Fruit fly (Drosophila melanogaster) whole organism, embryonic: ENCODE results near the gene RtcB.
A peak's percentile ranks its signal among the peaks of the same experiment; 100 is the strongest.

ENCODE experiments used
- CG10147 ChIP-seq: fragments of 200-800 bp; sonication (Bioruptor generic); optimal IDR thresholded peaks from 2 replicates; lab custom pipeline; 2019; ENCODE audit warnings: missing biosample characterization, mild to moderate bottlenecking, missing genetic modification characterization, moderate library complexity
- CG11456 ChIP-seq: fragments of 200-800 bp; sonication (Bioruptor generic); IDR thresholded peaks from 3 replicates; pipeline ENCODE4 v1.3.6; 2022; ENCODE audit warnings: missing biosample characterization, missing genetic modification characterization
- CG12744 ChIP-seq: fragments of 200-800 bp; sonication (Bioruptor generic); optimal IDR thresholded peaks from 2 replicates; lab custom pipeline; 2016; ENCODE audit warnings: missing biosample characterization, missing genetic modification characterization
- CG15073 ChIP-seq: fragments of 200-800 bp; sonication (Bioruptor generic); optimal IDR thresholded peaks from 2 replicates; lab custom pipeline; 2016; ENCODE audit warnings: missing biosample characterization, missing genetic modification characterization
- CG17186 ChIP-seq: fragments of 200-800 bp; sonication (Bioruptor generic); optimal IDR thresholded peaks from 3 replicates; lab custom pipeline; 2017; ENCODE audit warnings: missing biosample characterization, missing genetic modification reagents, missing genetic modification characterization
- CG17361 ChIP-seq: fragments of 200-800 bp; sonication (Bioruptor generic); IDR thresholded peaks from 3 replicates; pipeline ENCODE4 v1.3.6; 2022; ENCODE audit warnings: missing biosample characterization, missing genetic modification characterization
- CG17802 ChIP-seq: fragments of 200-800 bp; sonication (Bioruptor generic); optimal IDR thresholded peaks from 2 replicates; lab custom pipeline; 2018; ENCODE audit warnings: missing biosample characterization, mild to moderate bottlenecking, missing genetic modification characterization, moderate library complexity
- CG18599 ChIP-seq: fragments of 200-800 bp; sonication (Bioruptor generic); optimal IDR thresholded peaks from 3 replicates; lab custom pipeline; 2017; ENCODE audit warnings: missing biosample characterization, missing genetic modification characterization, mild to moderate bottlenecking, moderate library complexity, missing genetic modification reagents
- CG2678 ChIP-seq: fragments of 200-800 bp; sonication (Bioruptor generic); optimal IDR thresholded peaks from 3 replicates; lab custom pipeline; 2019; ENCODE audit warnings: missing biosample characterization, mild to moderate bottlenecking, missing genetic modification characterization, moderate library complexity
- CG2875 ChIP-seq: fragments of 200-800 bp; sonication (Bioruptor generic); optimal IDR thresholded peaks from 2 replicates; lab custom pipeline; 2017; ENCODE audit warnings: missing biosample characterization, mild to moderate bottlenecking, missing genetic modification characterization, missing genetic modification reagents
- CG6765 ChIP-seq: fragments of 200-800 bp; sonication (Bioruptor generic); optimal IDR thresholded peaks from 3 replicates; lab custom pipeline; 2017; ENCODE audit warnings: missing biosample characterization, mild to moderate bottlenecking, missing genetic modification characterization
- CG7271 ChIP-seq: fragments of 200-800 bp; sonication (Bioruptor generic); optimal IDR thresholded peaks from 2 replicates; lab custom pipeline; 2018; ENCODE audit warnings: missing biosample characterization, mild to moderate bottlenecking, missing genetic modification characterization, moderate library complexity
- CG7928 ChIP-seq: fragments of 200-800 bp; sonication (Bioruptor generic); optimal IDR thresholded peaks from 2 replicates; lab custom pipeline; 2017; ENCODE audit warnings: missing biosample characterization, mild to moderate bottlenecking, missing genetic modification characterization
- Chrac-16 ChIP-seq: fragments of 200-800 bp; sonication (Bioruptor generic); optimal IDR thresholded peaks from 3 replicates; lab custom pipeline; 2016; ENCODE audit warnings: missing biosample characterization, missing genetic modification characterization
- Dad ChIP-seq: fragments of 200-800 bp; sonication (Bioruptor generic); optimal IDR thresholded peaks from 3 replicates; lab custom pipeline; 2016; ENCODE audit warnings: missing biosample characterization, missing genetic modification characterization
- Ets65A ChIP-seq: fragments of 200-800 bp; sonication (Bioruptor generic); peaks from one replicate; lab custom pipeline; 2016; ENCODE audit warnings: missing biosample characterization, missing genetic modification characterization
- Fer1 ChIP-seq: fragments of 200-800 bp; sonication (Bioruptor generic); optimal IDR thresholded peaks from 2 replicates; lab custom pipeline; 2017; ENCODE audit warnings: missing biosample characterization, mild to moderate bottlenecking, missing genetic modification characterization
- HHEX ChIP-seq: fragments of 200-800 bp; sonication (Bioruptor generic); optimal IDR thresholded peaks from 3 replicates; lab custom pipeline; 2017; ENCODE audit warnings: missing biosample characterization, mild to moderate bottlenecking, missing genetic modification characterization, missing genetic modification reagents
- HLH4C ChIP-seq: fragments of 200-800 bp; sonication (Bioruptor generic); IDR thresholded peaks from 3 replicates; pipeline ENCODE4 v1.3.6; 2022; ENCODE audit warnings: missing biosample characterization, missing genetic modification characterization; ENCODE audit not compliant: partially characterized antibody
- HmgD ChIP-seq: fragments of 200-800 bp; sonication (Bioruptor generic); optimal IDR thresholded peaks from 3 replicates; lab custom pipeline; 2016; ENCODE audit warnings: missing biosample characterization, missing genetic modification characterization
- Hr51 ChIP-seq, 2 experiments: fragments of 200-800 bp; sonication (Bioruptor generic); optimal IDR thresholded peaks; 2 replicates in 1 of 2; 3 replicates in 1 of 2; lab custom pipeline; 2016 to 2018; ENCODE audit warnings: missing biosample characterization in 2 of 2, missing genetic modification characterization in 2 of 2, mild to moderate bottlenecking in 1 of 2, moderate library complexity in 1 of 2
- Mad ChIP-seq: fragments of 200-800 bp; sonication (Bioruptor generic); optimal IDR thresholded peaks from 2 replicates; lab custom pipeline; 2016; ENCODE audit warnings: missing biosample characterization, missing genetic modification characterization
- Med ChIP-seq: fragments of 200-800 bp; sonication (Bioruptor generic); peaks from one replicate; lab custom pipeline; 2016; ENCODE audit warnings: missing biosample characterization, missing genetic modification characterization, mild to moderate bottlenecking, inconsistent platforms, moderate library complexity
- Poxn ChIP-seq: fragments of 200-800 bp; sonication (Bioruptor generic); IDR thresholded peaks from 2 replicates; pipeline ENCODE4 v1.3.6; 2022; ENCODE audit warnings: missing biosample characterization, missing genetic modification characterization
- Ravus ChIP-seq: fragments of 200-800 bp; sonication (Bioruptor generic); IDR thresholded peaks from 2 replicates; pipeline ENCODE4 v1.3.6; 2022; ENCODE audit warnings: missing biosample characterization, missing genetic modification characterization
- abd-A ChIP-seq: fragments of 200-800 bp; sonication (Bioruptor generic); optimal IDR thresholded peaks from 3 replicates; lab custom pipeline; 2019; ENCODE audit warnings: missing biosample characterization, mild to moderate bottlenecking, missing genetic modification characterization, moderate library complexity
- bab2 ChIP-seq: fragments of 200-800 bp; sonication (Bioruptor generic); optimal IDR thresholded peaks from 2 replicates; lab custom pipeline; 2016; ENCODE audit warnings: missing biosample characterization, missing genetic modification characterization
- cg ChIP-seq: fragments of 200-800 bp; sonication (Bioruptor generic); optimal IDR thresholded peaks from 3 replicates; lab custom pipeline; 2019; ENCODE audit warnings: missing biosample characterization, mild to moderate bottlenecking, missing genetic modification characterization, moderate library complexity
- crc ChIP-seq: fragments of 200-800 bp; sonication (Bioruptor generic); optimal IDR thresholded peaks from 2 replicates; lab custom pipeline; 2016; ENCODE audit warnings: missing biosample characterization, missing genetic modification characterization
- dan ChIP-seq: fragments of 200-800 bp; sonication (Bioruptor generic); IDR thresholded peaks from 2 replicates; pipeline ENCODE4 v1.3.6; 2022; ENCODE audit warnings: missing biosample characterization, missing genetic modification characterization
- dysf ChIP-seq: fragments of 200-800 bp; sonication (Bioruptor generic); IDR thresholded peaks from 3 replicates; pipeline ENCODE4 v1.3.6; 2022; ENCODE audit warnings: missing biosample characterization, missing genetic modification characterization
- ftz-f1 ChIP-seq: fragments of 200-800 bp; sonication (Bioruptor generic); optimal IDR thresholded peaks from 2 replicates; lab custom pipeline; 2016; ENCODE audit warnings: missing biosample characterization, missing genetic modification characterization
- grn ChIP-seq: fragments of 200-800 bp; sonication (Bioruptor generic); optimal IDR thresholded peaks from 3 replicates; lab custom pipeline; 2017; ENCODE audit warnings: missing biosample characterization, missing genetic modification characterization
- gsb ChIP-seq: fragments of 200-800 bp; sonication (Bioruptor generic); IDR thresholded peaks from 2 replicates; pipeline ENCODE4 v1.3.6; 2022; ENCODE audit warnings: missing biosample characterization, missing genetic modification characterization
- jumu ChIP-seq: fragments of 200-800 bp; sonication (Bioruptor generic); optimal IDR thresholded peaks from 3 replicates; lab custom pipeline; 2016; ENCODE audit warnings: missing biosample characterization, missing genetic modification characterization
- lov ChIP-seq, 2 experiments: fragments of 200-800 bp in 1 of 2; fragments of >200 bp in 1 of 2; sonication (Bioruptor generic) in 1 of 2; IDR thresholded peaks in 1 of 2; optimal IDR thresholded peaks in 1 of 2; 2 replicates in 1 of 2; 3 replicates in 1 of 2; pipeline versions ENCODE4 v1.3.6 to Lab custom; 2017 to 2022; ENCODE audit warnings: missing biosample characterization in 1 of 2, missing genetic modification characterization in 1 of 2
- luna ChIP-seq: fragments of 200-800 bp; sonication (Bioruptor generic); optimal IDR thresholded peaks from 2 replicates; lab custom pipeline; 2016; ENCODE audit warnings: missing biosample characterization, missing genetic modification characterization
- pros ChIP-seq: fragments of 200-800 bp; sonication (Bioruptor generic); optimal IDR thresholded peaks from 3 replicates; lab custom pipeline; 2019; ENCODE audit warnings: missing biosample characterization, mild to moderate bottlenecking, missing genetic modification characterization, moderate library complexity
- pzg ChIP-seq: fragments of 200-800 bp; sonication (Bioruptor generic); optimal IDR thresholded peaks from 3 replicates; lab custom pipeline; 2018; ENCODE audit warnings: missing biosample characterization, mild to moderate bottlenecking, missing genetic modification characterization, moderate library complexity
- ranshi ChIP-seq: fragments of 200-800 bp; sonication (Bioruptor generic); IDR thresholded peaks from 2 replicates; pipeline ENCODE4 v1.3.6; 2022; ENCODE audit warnings: missing biosample characterization, missing genetic modification characterization
- ro ChIP-seq: fragments of 200-800 bp; sonication (Bioruptor generic); IDR thresholded peaks from 2 replicates; pipeline ENCODE4 v1.3.6; 2022; ENCODE audit warnings: missing biosample characterization, missing genetic modification characterization
- scrt ChIP-seq: fragments of 200-800 bp; sonication (Bioruptor generic); optimal IDR thresholded peaks from 2 replicates; lab custom pipeline; 2018; ENCODE audit warnings: missing biosample characterization, mild to moderate bottlenecking, missing genetic modification characterization, moderate library complexity
- sd ChIP-seq: fragments of 200-800 bp; sonication (Bioruptor generic); optimal IDR thresholded peaks from 3 replicates; lab custom pipeline; 2018; ENCODE audit warnings: missing biosample characterization, mild to moderate bottlenecking, missing genetic modification characterization, moderate library complexity
- sim ChIP-seq: fragments of 200-800 bp; sonication (Bioruptor generic); IDR thresholded peaks from 2 replicates; pipeline ENCODE4 v1.3.6; 2022; ENCODE audit warnings: missing biosample characterization, missing genetic modification characterization
- sr ChIP-seq: fragments of 200-800 bp; sonication (Bioruptor generic); IDR thresholded peaks from 3 replicates; pipeline ENCODE4 v1.3.6; 2022; ENCODE audit warnings: missing biosample characterization, missing genetic modification characterization
- twi ChIP-seq: fragments of 200-800 bp; optimal IDR thresholded peaks from 2 replicates; lab custom pipeline; 2019; ENCODE audit warnings: missing biosample characterization, mild to moderate bottlenecking, missing genetic modification characterization, moderate library complexity
- vvl ChIP-seq: fragments of 200-800 bp; sonication (Bioruptor generic); IDR thresholded peaks from 2 replicates; pipeline ENCODE4 v1.3.6; 2022; ENCODE audit warnings: missing biosample characterization, missing genetic modification characterization
- zf30C ChIP-seq: fragments of 200-800 bp; sonication (Bioruptor generic); optimal IDR thresholded peaks from 3 replicates; lab custom pipeline; 2018; ENCODE audit warnings: missing biosample characterization, mild to moderate bottlenecking, missing genetic modification characterization

Gene RtcB

DNA sequence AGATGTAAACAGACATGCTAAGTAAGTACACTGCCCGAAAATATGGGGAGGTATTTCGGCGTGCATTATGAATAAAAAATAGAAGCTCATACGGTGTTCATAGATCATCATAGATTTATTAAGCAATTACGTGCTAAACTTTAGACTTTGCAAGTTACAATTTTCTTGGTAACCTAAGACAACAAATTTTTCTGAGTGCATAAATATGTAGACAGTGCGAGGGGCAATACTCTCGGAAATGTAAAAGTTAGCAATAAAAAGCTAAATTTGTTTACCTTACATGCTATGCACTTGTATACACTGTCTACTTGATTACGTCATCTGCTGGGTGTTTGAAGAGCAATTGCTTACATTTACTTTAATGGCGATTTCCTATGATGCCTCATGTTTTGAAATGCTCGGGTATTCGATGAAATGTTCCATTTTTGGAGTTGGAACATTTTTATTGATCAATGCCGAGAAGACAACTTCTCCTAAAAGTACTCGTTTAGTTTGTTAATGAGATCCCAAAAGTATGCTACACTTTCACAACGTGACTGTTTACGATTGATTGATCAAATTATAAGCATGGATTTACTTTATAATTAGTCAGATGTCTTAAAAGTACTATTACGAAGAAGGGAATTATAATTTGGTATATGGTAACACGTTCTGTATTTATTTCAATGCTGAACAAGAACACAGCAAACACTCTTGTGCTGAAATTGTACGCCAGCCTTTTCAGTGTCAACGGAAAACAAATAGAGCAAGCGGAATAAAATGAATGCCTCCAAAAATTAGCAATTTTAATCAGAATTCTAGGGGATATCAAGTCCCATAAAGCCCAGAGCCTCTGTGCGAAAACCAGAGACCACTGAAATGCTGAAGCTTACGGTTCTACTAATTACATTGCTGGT is 13.6 kb upstream of the RtcB start, which contains the start of gene Lectin-galC1 (continued):
- no peak for TF ChIP-seq ftz-f1 (GFP tag; lab: Kevin White, UChicago)
- peak; percentile 76 for TF ChIP-seq CG17186 (GFP tag; lab: Kevin White, UChicago)
- peak; percentile 86 for TF ChIP-seq bab2
- TF ChIP-seq dysf (GFP tag; lab: Robert Waterston, UW), result peak; percentile 89
- TF ChIP-seq jumu, result peak; percentile 88
- peak; percentile 82 for TF ChIP-seq CG11456
- peak; percentile 77 for TF ChIP-seq CG18599
- peak; percentile 79 for TF ChIP-seq sr (GFP tag; lab: Robert Waterston, UW)
- peak; percentile 96 for TF ChIP-seq Ets65A
- peak; percentile 40 for TF ChIP-seq grn (GFP tag; lab: Kevin White, UChicago)
- peak; percentile 72 for TF ChIP-seq scrt (GFP tag; lab: Kevin White, UChicago)
- TF ChIP-seq dan (GFP tag; lab: Robert Waterston, UW), result peak; percentile 65; the same call in 1 of the 2 replicates
- TF ChIP-seq CG10147, result peak; percentile 80
- TF ChIP-seq CG2875 (GFP tag; lab: Kevin White, UChicago), result peak; percentile 86
- TF ChIP-seq CG12744, result peak; percentile 79
- peak; percentile 84 for TF ChIP-seq HHEX (GFP tag; lab: Kevin White, UChicago)
- TF ChIP-seq CG17802 (tag; lab: Kevin White, UChicago), result peak; percentile 68
- TF ChIP-seq vvl, result peak; percentile 92
- peak; percentile 61 for TF ChIP-seq Ravus (GFP tag; lab: Robert Waterston, UW)
- peak; percentile 72 for TF ChIP-seq crc (GFP tag; lab: Kevin White, UChicago)
- TF ChIP-seq ranshi (GFP tag; lab: Robert Waterston, UW), result peak; percentile 86
- no peak for TF ChIP-seq luna (GFP tag; lab: Kevin White, UChicago)
- peak; percentile 80 for TF ChIP-seq twi (tag; lab: Kevin White, UChicago)
- peak; percentile 30 for TF ChIP-seq CG7928 (GFP tag; lab: Kevin White, UChicago)
- peak; percentile 88 for TF ChIP-seq Chrac-16 (GFP tag; lab: Kevin White, UChicago)
- TF ChIP-seq gsb, result peak; percentile 65
- peak; percentile 71 to 91 for TF ChIP-seq Hr51 (GFP tag; optimal IDR thresholded peaks at IDR 0.05; lab: Kevin White, UChicago)
- TF ChIP-seq pzg, result no peak
- peak; percentile 66 for TF ChIP-seq CG7271 (tag; lab: Kevin White, UChicago)
- peak; percentile 30 for TF ChIP-seq HmgD (GFP tag; lab: Kevin White, UChicago)
- TF ChIP-seq pros, result no peak
- peak; percentile 84 for TF ChIP-seq CG17361 (GFP tag; lab: Robert Waterston, UW)
- peak; percentile 88 for TF ChIP-seq CG2678
- peak; percentile 97 for TF ChIP-seq Med (GFP tag; lab: Kevin White, UChicago)
- TF ChIP-seq sim (GFP tag; lab: Robert Waterston, UW), result peak; percentile 79
- no peak for TF ChIP-seq cg (GFP tag; lab: Kevin White, UChicago)
- no peak; the same call in 1 of the 2 replicates for TF ChIP-seq ro
- TF ChIP-seq Dad (GFP tag; lab: Kevin White, UChicago), result peak; percentile 84
- peak; percentile 84 for TF ChIP-seq zf30C (GFP tag; lab: Kevin White, UChicago)
- TF ChIP-seq lov (optimal IDR thresholded peaks at IDR 0.05; lab: Kevin White, UChicago), result no peak
- TF ChIP-seq lov (GFP tag; IDR thresholded peaks at IDR 0.05; lab: Robert Waterston, UW), result peak; percentile 77; the same call in 2 of the 3 replicates
- TF ChIP-seq sd (tag; lab: Kevin White, UChicago), result peak; percentile 81
- 0 out of 2 replicates have a peak, but pooled peaks have one; percentile 43 for TF ChIP-seq Poxn
- TF ChIP-seq CG15073 (GFP tag; lab: Kevin White, UChicago), result peak; percentile 56
- no peak for TF ChIP-seq CG6765 (GFP tag; lab: Kevin White, UChicago)
- TF ChIP-seq Fer1 (GFP tag; lab: Kevin White, UChicago), result peak; percentile 82
- TF ChIP-seq Mad, result peak; percentile 83
- TF ChIP-seq HLH4C (GFP tag; lab: Robert Waterston, UW), result no peak
- peak; percentile 18 for TF ChIP-seq abd-A
